Worm (Caenorhabditis elegans) whole organism, L2 larva: ENCODE results near the gene ugt-1.

Experiments
- R02D3.7 ChIP-seq: fragments of 150-350 bp; optimal IDR thresholded peaks from 2 replicates; lab custom pipeline; 2014; ENCODE audit warnings: missing biosample characterization, missing genetic modification characterization
- Y55F3AM.14 ChIP-seq: fragments of 200-800 bp; sonication (Bioruptor generic); optimal IDR thresholded peaks from 2 replicates; lab custom pipeline; 2018; ENCODE audit warnings: mild to moderate bottlenecking, missing genetic modification characterization, missing compliant biosample characterization
- ZK546.5 ChIP-seq: sonication (generic microtip); optimal IDR thresholded peaks from 2 replicates; lab custom pipeline; 2017; ENCODE audit warnings: missing biosample characterization, missing genetic modification characterization
- blmp-1 ChIP-seq: sonication (generic microtip); optimal IDR thresholded peaks from 2 replicates; lab custom pipeline; 2017; ENCODE audit warnings: missing genetic modification characterization, mild to moderate bottlenecking, missing compliant biosample characterization, antibody characterized with exemption, moderate library complexity; ENCODE audit not compliant: insufficient read depth
- mab-5 ChIP-seq: fragments of 150-350 bp; optimal IDR thresholded peaks from 2 replicates; lab custom pipeline; 2014; ENCODE audit warnings: missing biosample characterization, missing genetic modification characterization
- nhr-11 ChIP-seq: fragments of 150-350 bp; optimal IDR thresholded peaks from 2 replicates; lab custom pipeline; 2014; ENCODE audit warnings: missing biosample characterization, missing genetic modification characterization
- snpc-4 ChIP-seq: fragments of 150-350 bp; optimal IDR thresholded peaks from 2 replicates; lab custom pipeline; 2014; ENCODE audit warnings: missing biosample characterization, missing genetic modification characterization

ce11 chrV:10368256-10368655 lies 27.2 kb upstream of the ugt-1 start, which contains the start of gene sri-20:
- TF ChIP-seq Y55F3AM.14 (GFP tag; lab: Kevin White, UChicago) (no peak), ZK546.5 (tag; lab: Kevin White, UChicago) (no peak), R02D3.7 (no peak), blmp-1 (no peak), snpc-4 (no peak), nhr-11 (no peak), mab-5 (tag; lab: Kevin White, UChicago) (no peak)
